Worm (Caenorhabditis elegans) whole organism, L1 larva: Measurements from ENCODE around the gene Y39E4A.1.
A peak's percentile ranks its signal among the peaks of the same experiment; 100 is the strongest.

Experiments
- C16A3.4 ChIP-seq: fragments of 150-350 bp; optimal IDR thresholded peaks from 2 replicates; lab custom pipeline; 2014; ENCODE audit warnings: missing biosample characterization, missing genetic modification characterization
- C34B4.2 ChIP-seq: sonication (generic microtip); optimal IDR thresholded peaks from 2 replicates; lab custom pipeline; 2017; ENCODE audit warnings: mild to moderate bottlenecking, missing genetic modification characterization, missing compliant biosample characterization
- F16B12.6 ChIP-seq: fragments of 150-350 bp; optimal IDR thresholded peaks from 2 replicates; lab custom pipeline; 2014; ENCODE audit warnings: missing biosample characterization, missing genetic modification characterization
- aha-1 ChIP-seq: fragments of 150-350 bp; optimal IDR thresholded peaks from 2 replicates; lab custom pipeline; 2014; ENCODE audit warnings: missing biosample characterization, missing genetic modification characterization
- alr-1 ChIP-seq: fragments of 200-800 bp; sonication (Bioruptor generic); optimal IDR thresholded peaks from 2 replicates; lab custom pipeline; 2018; ENCODE audit warnings: borderline replicate concordance, mild to moderate bottlenecking, missing genetic modification characterization, missing compliant biosample characterization
- ama-1 ChIP-seq: fragments of 150-350 bp; optimal IDR thresholded peaks from 2 replicates; lab custom pipeline; 2014
- ceh-63 ChIP-seq: fragments of 200-800 bp; sonication (Bioruptor generic); optimal IDR thresholded peaks from 2 replicates; lab custom pipeline; 2018; ENCODE audit warnings: mild to moderate bottlenecking, missing genetic modification characterization, missing compliant biosample characterization
- ceh-8 ChIP-seq: fragments of 200-800 bp; sonication (Bioruptor generic); optimal IDR thresholded peaks from 2 replicates; lab custom pipeline; 2018; ENCODE audit warnings: mild to moderate bottlenecking, missing genetic modification characterization, moderate library complexity, missing compliant biosample characterization
- dpl-1 ChIP-seq, 3 experiments: fragments of 150-350 bp in 2 of 3; sonication (generic microtip) in 1 of 3; optimal IDR thresholded peaks; 2 replicates each; lab custom pipeline; 2014 to 2017; ENCODE audit warnings: missing biosample characterization in 3 of 3, missing genetic modification characterization in 3 of 3, missing genetic modification reagents in 3 of 3
- efl-1 ChIP-seq, 4 experiments: fragments of 150-350 bp; optimal IDR thresholded peaks in 3 of 4; peaks in 1 of 4; 1 replicate in 1 of 4; 2 replicates in 3 of 4; lab custom pipeline; 2014; ENCODE audit warnings: missing biosample characterization in 2 of 4, missing genetic modification characterization in 2 of 4, missing genetic modification reagents in 2 of 4
- efl-3 ChIP-seq: fragments of 200-800 bp; sonication (Bioruptor generic); optimal IDR thresholded peaks from 2 replicates; lab custom pipeline; 2018; ENCODE audit warnings: mild to moderate bottlenecking, missing genetic modification characterization, missing compliant biosample characterization
- egl-13 ChIP-seq: sonication (generic microtip); optimal IDR thresholded peaks from 2 replicates; lab custom pipeline; 2016; ENCODE audit warnings: missing genotype, missing genetic modification reagents, missing genetic modification characterization, missing compliant biosample characterization
- elt-3 ChIP-seq, 6 experiments: fragments of 150-350 bp in 1 of 6; sonication (generic microtip); optimal IDR thresholded peaks; 2 replicates each; lab custom pipeline; 2017 to 2018; ENCODE audit warnings: missing biosample characterization in 6 of 6, missing genetic modification characterization in 6 of 6, inconsistent platforms in 1 of 6
- ets-5 ChIP-seq: fragments of 200-800 bp; sonication (Bioruptor generic); IDR thresholded peaks from 2 replicates; pipeline ENCODE4 v1.3.6; 2022; ENCODE audit warnings: missing genetic modification characterization, missing compliant biosample characterization
- fkh-10 ChIP-seq: sonication (generic microtip); optimal IDR thresholded peaks from 2 replicates; lab custom pipeline; 2017; ENCODE audit warnings: missing biosample characterization, missing genetic modification reagents, missing genetic modification characterization
- fkh-8 ChIP-seq: sonication (generic microtip); optimal IDR thresholded peaks from 2 replicates; lab custom pipeline; 2016; ENCODE audit warnings: mild to moderate bottlenecking, missing genetic modification characterization, missing compliant biosample characterization
- hlh-17 ChIP-seq: fragments of 200-800 bp; sonication (Bioruptor generic); optimal IDR thresholded peaks from 2 replicates; lab custom pipeline; 2018; ENCODE audit warnings: missing genetic modification characterization, mild to moderate bottlenecking, missing compliant biosample characterization, moderate library complexity, borderline replicate concordance
- hlh-4 ChIP-seq: sonication (generic microtip); optimal IDR thresholded peaks from 2 replicates; lab custom pipeline; 2016; ENCODE audit warnings: mild to moderate bottlenecking, missing genetic modification characterization, missing compliant biosample characterization
- irx-1 ChIP-seq: sonication (generic microtip); optimal IDR thresholded peaks from 2 replicates; lab custom pipeline; 2016; ENCODE audit warnings: missing genetic modification characterization, missing compliant biosample characterization
- lin-15B ChIP-seq: fragments of 150-350 bp; sonication (generic microtip); optimal IDR thresholded peaks from 3 replicates; lab custom pipeline; 2014; ENCODE audit warnings: missing biosample characterization, missing genetic modification characterization
- lin-39 ChIP-seq: fragments of 150-350 bp; optimal IDR thresholded peaks from 2 replicates; lab custom pipeline; 2014; ENCODE audit warnings: missing biosample characterization, missing genetic modification reagents, missing genetic modification characterization
- lir-3 ChIP-seq: sonication (generic microtip); optimal IDR thresholded peaks from 2 replicates; lab custom pipeline; 2016; ENCODE audit warnings: mild to moderate bottlenecking, missing genetic modification characterization, moderate library complexity, missing compliant biosample characterization; ENCODE audit not compliant: poor library complexity
- lsy-2 ChIP-seq, 2 experiments: fragments of 150-350 bp; optimal IDR thresholded peaks; 2 replicates each; lab custom pipeline; 2014; ENCODE audit warnings: missing biosample characterization in 2 of 2, missing genetic modification characterization in 2 of 2
- mab-9 ChIP-seq: fragments of 200-800 bp; sonication (Bioruptor generic); IDR thresholded peaks from 2 replicates; pipeline ENCODE4 v1.3.6; 2022; ENCODE audit warnings: missing genetic modification reagents, missing genetic modification characterization, missing compliant biosample characterization
- mdl-1 ChIP-seq, 2 experiments: fragments of 150-350 bp; optimal IDR thresholded peaks; 2 replicates each; lab custom pipeline; 2014 to 2017; ENCODE audit warnings: missing biosample characterization in 2 of 2, missing genetic modification characterization in 2 of 2, inconsistent platforms in 1 of 2
- mef-2 ChIP-seq: fragments of 150-350 bp; optimal IDR thresholded peaks from 2 replicates; lab custom pipeline; 2014; ENCODE audit warnings: missing biosample characterization, missing genetic modification characterization
- mep-1 ChIP-seq: fragments of 150-350 bp; optimal IDR thresholded peaks from 2 replicates; lab custom pipeline; 2014; ENCODE audit warnings: missing biosample characterization, missing genetic modification characterization
- nhr-20 ChIP-seq: sonication (generic microtip); optimal IDR thresholded peaks from 2 replicates; lab custom pipeline; 2016; ENCODE audit warnings: mild to moderate bottlenecking, missing genetic modification characterization, missing compliant biosample characterization
- nhr-76 ChIP-seq: sonication (generic microtip); optimal IDR thresholded peaks from 2 replicates; lab custom pipeline; 2017; ENCODE audit warnings: missing biosample characterization, missing genetic modification characterization
- nhr-77 ChIP-seq: fragments of 150-350 bp; optimal IDR thresholded peaks from 2 replicates; lab custom pipeline; 2014; ENCODE audit warnings: missing biosample characterization, missing genetic modification characterization
- nhr-84 ChIP-seq: sonication (generic microtip); optimal IDR thresholded peaks from 2 replicates; lab custom pipeline; 2017; ENCODE audit warnings: missing biosample characterization, missing genetic modification characterization
- nhr-85 ChIP-seq: sonication (generic microtip); peaks from one replicate; lab custom pipeline; 2016; ENCODE audit warnings: missing genetic modification characterization, inconsistent platforms, missing compliant biosample characterization
- pag-3 ChIP-seq: sonication (generic microtip); optimal IDR thresholded peaks from 2 replicates; lab custom pipeline; 2017; ENCODE audit warnings: missing genetic modification characterization, mild to moderate bottlenecking, missing compliant biosample characterization, antibody characterized with exemption, borderline replicate concordance; ENCODE audit not compliant: insufficient read depth
- rnt-1 ChIP-seq: sonication (generic microtip); optimal IDR thresholded peaks from 2 replicates; lab custom pipeline; 2016; ENCODE audit warnings: mild to moderate bottlenecking, missing genetic modification characterization, moderate library complexity, missing compliant biosample characterization
- sox-4 ChIP-seq: sonication (generic microtip); optimal IDR thresholded peaks from 2 replicates; lab custom pipeline; 2016; ENCODE audit warnings: missing genetic modification characterization, missing compliant biosample characterization
- zag-1 ChIP-seq: fragments of 150-350 bp; optimal IDR thresholded peaks from 2 replicates; lab custom pipeline; 2014; ENCODE audit warnings: missing biosample characterization, missing genetic modification characterization
- ztf-4 ChIP-seq: fragments of 150-350 bp; optimal IDR thresholded peaks from 2 replicates; lab custom pipeline; 2014; ENCODE audit warnings: missing biosample characterization, missing genetic modification characterization

The Y39E4A.1 gene

DNA sequence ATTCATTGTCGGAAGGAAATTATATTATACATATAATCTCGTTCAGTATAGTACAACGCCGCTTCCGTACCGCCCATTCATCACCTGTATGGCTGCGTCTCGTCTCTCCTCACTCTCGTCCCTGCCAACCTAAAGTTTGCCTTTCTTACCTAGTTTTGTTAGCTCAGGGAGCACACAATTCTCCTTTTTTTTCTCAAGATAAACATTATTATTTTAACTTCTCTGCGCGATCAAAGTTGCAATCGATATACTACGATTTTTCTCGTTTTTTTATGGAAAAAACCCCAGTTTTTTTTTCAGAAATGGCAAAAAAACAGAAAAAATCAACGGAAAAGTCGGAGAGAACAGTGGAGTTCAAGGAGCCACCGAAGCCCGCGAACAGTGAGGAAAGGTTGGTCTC, 16.8 kb upstream of the Y39E4A.1 start, which contains the start of gene epg-3:
Gene epg-3 (plus strand): TSS at position 301 of the 400 bp plus-strand sequence.
- TF ChIP-seq mef-2: no peak
- TF ChIP-seq hlh-17 (GFP tag; lab: Kevin White, UChicago): no peak
- no peak for TF ChIP-seq dpl-1 (GFP tag; optimal IDR thresholded peaks at IDR 0.05; lab: Kevin White, UChicago)
- no peak for TF ChIP-seq ztf-4 (tag; lab: Kevin White, UChicago)
- TF ChIP-seq rnt-1 (tag; lab: Kevin White, UChicago): no peak
- no peak for TF ChIP-seq mdl-1 (tag; optimal IDR thresholded peaks at IDR 0.05; lab: Kevin White, UChicago)
- no peak for TF ChIP-seq ceh-63 (GFP tag; lab: Kevin White, UChicago)
- no peak for TF ChIP-seq mep-1 (tag; lab: Kevin White, UChicago)
- TF ChIP-seq ceh-8: no peak
- TF ChIP-seq hlh-4: no peak
- no peak for TF ChIP-seq nhr-84 (tag; lab: Kevin White, UChicago)
- no peak for TF ChIP-seq pag-3 (tag; lab: Kevin White, UChicago)
- TF ChIP-seq nhr-20 (tag; lab: Kevin White, UChicago): no peak
- no peak for TF ChIP-seq ets-5
- no peak for TF ChIP-seq F16B12.6 (tag; lab: Kevin White, UChicago)
- TF ChIP-seq elt-3 (tag; optimal IDR thresholded peaks at IDR 0.05; lab: Kevin White, UChicago): no peak
- TF ChIP-seq C34B4.2 (tag; lab: Kevin White, UChicago): no peak
- no peak for TF ChIP-seq sox-4 (tag; lab: Kevin White, UChicago)
- TF ChIP-seq nhr-76 (tag; lab: Kevin White, UChicago): no peak

DNA sequence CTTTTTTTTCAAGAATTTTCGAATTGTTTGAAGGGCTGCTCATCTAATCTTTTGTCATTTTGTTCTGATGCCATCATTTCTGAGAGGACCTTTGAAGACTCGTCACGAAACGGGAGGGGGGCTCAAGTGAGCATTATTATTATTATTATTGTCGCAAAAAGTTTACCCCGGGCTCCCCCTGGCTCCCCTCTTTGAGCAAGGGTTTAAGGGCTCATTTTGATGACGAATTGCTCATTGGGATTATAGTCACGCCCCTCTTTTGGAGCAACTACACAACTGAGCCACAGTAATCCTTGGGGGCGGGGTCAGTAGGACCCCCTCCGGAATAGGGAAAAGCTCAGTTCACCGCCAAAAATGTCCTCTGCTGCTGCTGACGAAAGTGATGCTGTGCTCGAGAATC, 8.9 kb upstream of the Y39E4A.1 start, which contains the start of gene unc-25:
Gene unc-25 (plus strand): TSS at position 345 of the 400 bp plus-strand sequence.
- TF ChIP-seq fkh-8 (tag; lab: Kevin White, UChicago) (no peak), aha-1 (tag; lab: Kevin White, UChicago) (no peak), irx-1 (tag; lab: Kevin White, UChicago) (no peak), ets-5 (no peak), zag-1 (no peak), nhr-20 (tag; lab: Kevin White, UChicago) (no peak), lin-39 (no peak), lin-15B (tag; lab: Kevin White, UChicago) (no peak), alr-1 (tag; lab: Kevin White, UChicago) (no peak), hlh-4 (no peak), efl-1 (optimal IDR thresholded peaks at IDR 0.05; lab: Kevin White, UChicago) (no peak), efl-1 (GFP tag; optimal IDR thresholded peaks at IDR 0.05 in 1 of 2; lab: Kevin White, UChicago) (no peak), fkh-10 (GFP tag; lab: Kevin White, UChicago) (peak; percentile 53), C16A3.4 (tag; lab: Kevin White, UChicago) (no peak), mab-9 (peak; percentile 22; the same call in 1 of the 2 replicates), lir-3 (tag; lab: Kevin White, UChicago) (no peak)

DNA sequence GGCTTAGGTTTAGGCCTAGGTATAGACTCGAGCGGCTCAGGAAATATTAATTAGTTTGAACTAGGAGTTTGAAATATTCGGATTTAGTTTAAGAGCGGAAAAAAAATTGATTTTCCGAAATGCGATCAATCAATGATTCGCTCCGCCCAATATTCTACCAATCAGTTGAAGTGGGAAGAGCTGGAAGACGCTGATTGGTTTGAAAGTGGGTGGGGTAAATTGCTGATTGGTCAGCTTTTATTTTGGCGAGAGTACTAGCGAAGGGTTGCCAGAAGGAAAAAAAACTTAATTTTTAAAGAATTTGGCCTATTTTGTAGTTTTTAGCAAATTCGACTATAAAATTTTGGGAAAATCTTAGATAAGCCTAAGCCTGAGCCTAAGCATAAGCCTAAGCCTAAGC, 7.1 kb upstream of the Y39E4A.1 start:
- TF ChIP-seq nhr-85 (tag; lab: Kevin White, UChicago) (no peak), ztf-4 (tag; lab: Kevin White, UChicago) (no peak), nhr-77 (no peak), efl-3 (GFP tag; lab: Kevin White, UChicago) (no peak), egl-13 (tag; lab: Kevin White, UChicago) (no peak), ama-1 (lab: Kevin White, UChicago) (no peak)

DNA sequence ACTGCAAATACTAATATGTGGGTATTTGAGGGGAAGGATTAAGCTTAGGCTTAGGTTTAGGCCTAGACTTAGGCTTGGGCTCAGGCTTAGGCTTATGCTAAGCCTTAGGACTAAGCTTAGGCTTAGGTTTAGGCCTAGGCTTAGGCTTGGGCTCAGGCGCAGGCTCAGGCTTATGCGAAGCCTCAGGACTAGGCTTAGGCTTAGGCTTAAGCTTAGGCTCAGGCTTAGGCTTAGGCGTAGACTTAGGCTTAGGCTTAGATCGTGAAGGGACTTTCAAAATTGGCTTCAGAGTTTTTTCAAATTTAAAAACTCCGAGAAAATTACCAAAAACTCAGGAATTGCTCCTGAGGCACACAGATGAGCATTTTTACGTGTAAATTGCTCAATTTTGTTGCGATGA, 6.1 kb upstream of the Y39E4A.1 start:
- TF ChIP-seq efl-1 (optimal IDR thresholded peaks at IDR 0.05; lab: Kevin White, UChicago): no peak
- peak in 1 of 2 experiments; percentile 62 for TF ChIP-seq efl-1 (GFP tag; optimal IDR thresholded peaks at IDR 0.05 in 1 of 2; lab: Kevin White, UChicago)
- no peak for TF ChIP-seq lsy-2 (tag; optimal IDR thresholded peaks at IDR 0.05; lab: Kevin White, UChicago)
- TF ChIP-seq dpl-1 (GFP tag; optimal IDR thresholded peaks at IDR 0.05; lab: Kevin White, UChicago): no peak
